Worm (Caenorhabditis elegans) whole organism, young adult: ENCODE data around the gene Y41C4A.22.

Source experiments
- B0261.1 ChIP-seq: sonication (generic microtip); optimal IDR thresholded peaks from 2 replicates; lab custom pipeline; 2016; ENCODE audit warnings: mild to moderate bottlenecking, missing genetic modification characterization, moderate library complexity, missing compliant biosample characterization
- B0336.3 ChIP-seq: fragments of 200-800 bp; sonication (Bioruptor generic); IDR thresholded peaks from 2 replicates; pipeline ENCODE4 v1.3.6; 2022; ENCODE audit warnings: missing genetic modification characterization, missing compliant biosample characterization
- F10E7.11 ChIP-seq: sonication (generic microtip); optimal IDR thresholded peaks from 2 replicates; lab custom pipeline; 2017; ENCODE audit warnings: mild to moderate bottlenecking, missing genetic modification characterization, moderate library complexity, missing compliant biosample characterization
- F39B2.1 ChIP-seq: fragments of 200-800 bp; sonication (Bioruptor generic); IDR thresholded peaks from 2 replicates; pipeline ENCODE4 v1.3.6; 2022; ENCODE audit warnings: missing genetic modification reagents, missing genetic modification characterization, missing compliant biosample characterization
- F55B11.4 ChIP-seq: sonication (generic microtip); optimal IDR thresholded peaks from 2 replicates; lab custom pipeline; 2016; ENCODE audit warnings: missing compliant biosample characterization, missing genetic modification characterization, borderline replicate concordance; ENCODE audit not compliant: insufficient read depth
- F57C9.4 ChIP-seq: sonication (generic microtip); optimal IDR thresholded peaks from 2 replicates; lab custom pipeline; 2017; ENCODE audit warnings: mild to moderate bottlenecking, missing genetic modification characterization, missing compliant biosample characterization
- K11D2.4 ChIP-seq: fragments of 200-800 bp; sonication (Bioruptor generic); IDR thresholded peaks from 2 replicates; pipeline ENCODE4 v1.3.6; 2022; ENCODE audit warnings: missing genetic modification reagents, missing genetic modification characterization, missing compliant biosample characterization
- T26A5.8 ChIP-seq: sonication (generic microtip); optimal IDR thresholded peaks from 2 replicates; lab custom pipeline; 2016; ENCODE audit warnings: missing genetic modification characterization, missing compliant biosample characterization
- Y53G8AR.9 ChIP-seq: fragments of 200-800 bp; sonication (Bioruptor generic); conservative IDR thresholded peaks from 2 replicates; pipeline ENCODE4 v1.3.6; 2022; ENCODE audit warnings: missing genetic modification reagents, missing genetic modification characterization, missing compliant biosample characterization
- Y56A3A.18 ChIP-seq: fragments of 200-800 bp; sonication (Bioruptor generic); IDR thresholded peaks from 2 replicates; pipeline ENCODE4 v1.3.6; 2022; ENCODE audit warnings: missing genetic modification reagents, missing genetic modification characterization, missing compliant biosample characterization
- Y79H2A.3 ChIP-seq: fragments of 200-800 bp; sonication (Bioruptor generic); conservative IDR thresholded peaks from 2 replicates; pipeline ENCODE4 v1.3.6; 2022; ENCODE audit warnings: missing genetic modification reagents, missing genetic modification characterization, missing compliant biosample characterization
- ama-1 ChIP-seq, 3 experiments: fragments of 150-350 bp in 1 of 3; sonication (generic microtip) in 2 of 3; optimal IDR thresholded peaks; 2 replicates each; lab custom pipeline; 2014 to 2018; ENCODE audit warnings: missing biosample characterization in 2 of 3, missing genetic modification characterization in 2 of 3, missing genetic modification reagents in 2 of 3
- aptf-3 ChIP-seq: fragments of 200-800 bp; sonication (Bioruptor generic); IDR thresholded peaks from 2 replicates; pipeline ENCODE4 v1.3.6; 2022; ENCODE audit warnings: missing genetic modification characterization, missing compliant biosample characterization
- atf-7 ChIP-seq: sonication (generic microtip); optimal IDR thresholded peaks from 2 replicates; lab custom pipeline; 2017; ENCODE audit warnings: mild to moderate bottlenecking, missing genetic modification characterization, missing compliant biosample characterization
- athp-1 ChIP-seq: sonication (generic microtip); optimal IDR thresholded peaks from 2 replicates; lab custom pipeline; 2017; ENCODE audit warnings: mild to moderate bottlenecking, missing genetic modification characterization, missing compliant biosample characterization
- attf-5 ChIP-seq: fragments of 200-800 bp; sonication (Bioruptor generic); optimal IDR thresholded peaks from 2 replicates; lab custom pipeline; 2018; ENCODE audit warnings: mild to moderate bottlenecking, missing genetic modification characterization, missing compliant biosample characterization
- attf-6 ChIP-seq: fragments of 200-800 bp; sonication (Bioruptor generic); IDR thresholded peaks from 2 replicates; pipeline ENCODE4 v1.3.6; 2022; ENCODE audit warnings: missing genetic modification reagents, missing genetic modification characterization, missing compliant biosample characterization
- cebp-1 ChIP-seq, 2 experiments: fragments of 200-800 bp in 1 of 2; sonication (Bioruptor generic) in 1 of 2; sonication (generic microtip) in 1 of 2; IDR thresholded peaks in 1 of 2; optimal IDR thresholded peaks in 1 of 2; 2 replicates each; pipeline versions ENCODE4 v1.3.6 to Lab custom; 2017 to 2022; ENCODE audit warnings: missing compliant biosample characterization in 2 of 2, missing genetic modification characterization in 2 of 2, mild to moderate bottlenecking in 1 of 2, missing genetic modification reagents in 1 of 2, moderate library complexity in 1 of 2
- chd-7 ChIP-seq: sonication (generic microtip); optimal IDR thresholded peaks from 2 replicates; lab custom pipeline; 2016; ENCODE audit warnings: mild to moderate bottlenecking, missing genetic modification characterization, moderate library complexity, missing compliant biosample characterization
- dox-1 ChIP-seq: fragments of 200-800 bp; sonication (Bioruptor generic); IDR thresholded peaks from 2 replicates; pipeline ENCODE4 v1.3.6; 2022; ENCODE audit warnings: missing genetic modification reagents, missing genetic modification characterization, missing compliant biosample characterization
- fkh-3 ChIP-seq: sonication (generic microtip); optimal IDR thresholded peaks from 2 replicates; lab custom pipeline; 2016; ENCODE audit warnings: mild to moderate bottlenecking, missing genetic modification characterization, missing compliant biosample characterization
- lin-26 ChIP-seq: fragments of 200-800 bp; sonication (Bioruptor generic); IDR thresholded peaks from 2 replicates; pipeline ENCODE4 v1.3.6; 2022; ENCODE audit warnings: missing genetic modification reagents, missing genetic modification characterization, missing compliant biosample characterization
- mcd-1 ChIP-seq: fragments of 200-800 bp; sonication (Bioruptor generic); IDR thresholded peaks from 2 replicates; pipeline ENCODE4 v1.3.6; 2022; ENCODE audit warnings: missing genetic modification reagents, missing genetic modification characterization, missing compliant biosample characterization
- mxl-1 ChIP-seq: sonication (generic microtip); optimal IDR thresholded peaks from 2 replicates; lab custom pipeline; 2016; ENCODE audit warnings: missing genetic modification characterization, missing compliant biosample characterization
- nfyb-1 ChIP-seq: fragments of 200-800 bp; sonication (Bioruptor generic); IDR thresholded peaks from 2 replicates; pipeline ENCODE4 v1.3.6; 2022; ENCODE audit warnings: missing genetic modification reagents, missing genetic modification characterization, missing compliant biosample characterization
- nhr-27 ChIP-seq: fragments of 200-800 bp; sonication (Bioruptor generic); optimal IDR thresholded peaks from 2 replicates; lab custom pipeline; 2018; ENCODE audit warnings: mild to moderate bottlenecking, missing genetic modification characterization, moderate library complexity, missing compliant biosample characterization
- nhr-80 ChIP-seq: sonication (generic microtip); optimal IDR thresholded peaks from 2 replicates; lab custom pipeline; 2016; ENCODE audit warnings: missing genetic modification characterization, missing compliant biosample characterization
- nhr-90 ChIP-seq: sonication (generic microtip); optimal IDR thresholded peaks from 2 replicates; lab custom pipeline; 2016; ENCODE audit warnings: missing genotype, mild to moderate bottlenecking, missing genetic modification characterization, missing compliant biosample characterization
- rec-8 ChIP-seq, 2 experiments: sonication (generic microtip); optimal IDR thresholded peaks; 2 replicates each; lab custom pipeline; 2016; ENCODE audit warnings: mild to moderate bottlenecking in 2 of 2, missing genetic modification characterization in 2 of 2, missing genetic modification reagents in 2 of 2, missing genotype in 2 of 2, missing biosample characterization in 1 of 2, missing compliant biosample characterization in 1 of 2, moderate library complexity in 1 of 2
- snpc-4 ChIP-seq, 5 experiments: fragments of 150-350 bp in 1 of 5; sonication (generic microtip) in 4 of 5; optimal IDR thresholded peaks; 2 replicates each; lab custom pipeline; 2014 to 2018; ENCODE audit warnings: missing genetic modification characterization in 5 of 5, missing biosample characterization in 3 of 5, antibody characterized with exemption in 2 of 5, mild to moderate bottlenecking in 2 of 5, missing compliant biosample characterization in 2 of 5, missing genotype in 2 of 5, moderate library complexity in 2 of 5, missing genetic modification reagents in 1 of 5
- tlf-1 ChIP-seq: fragments of 200-800 bp; sonication (Bioruptor generic); optimal IDR thresholded peaks from 2 replicates; lab custom pipeline; 2018; ENCODE audit warnings: mild to moderate bottlenecking, missing genetic modification characterization, missing compliant biosample characterization
- zfh-2 ChIP-seq: fragments of 200-800 bp; sonication (Bioruptor generic); conservative IDR thresholded peaks from 2 replicates; pipeline ENCODE4 v1.3.6; 2022; ENCODE audit warnings: missing genetic modification reagents, missing genetic modification characterization, missing compliant biosample characterization
- ztf-25 ChIP-seq: fragments of 200-800 bp; sonication (Bioruptor generic); IDR thresholded peaks from 2 replicates; pipeline ENCODE4 v1.3.6; 2022; ENCODE audit warnings: missing genetic modification reagents, missing genetic modification characterization, missing compliant biosample characterization
- ztf-26 ChIP-seq: sonication (generic microtip); optimal IDR thresholded peaks from 2 replicates; lab custom pipeline; 2017; ENCODE audit warnings: missing genetic modification characterization, missing compliant biosample characterization

The Y41C4A.22 gene

DNA sequence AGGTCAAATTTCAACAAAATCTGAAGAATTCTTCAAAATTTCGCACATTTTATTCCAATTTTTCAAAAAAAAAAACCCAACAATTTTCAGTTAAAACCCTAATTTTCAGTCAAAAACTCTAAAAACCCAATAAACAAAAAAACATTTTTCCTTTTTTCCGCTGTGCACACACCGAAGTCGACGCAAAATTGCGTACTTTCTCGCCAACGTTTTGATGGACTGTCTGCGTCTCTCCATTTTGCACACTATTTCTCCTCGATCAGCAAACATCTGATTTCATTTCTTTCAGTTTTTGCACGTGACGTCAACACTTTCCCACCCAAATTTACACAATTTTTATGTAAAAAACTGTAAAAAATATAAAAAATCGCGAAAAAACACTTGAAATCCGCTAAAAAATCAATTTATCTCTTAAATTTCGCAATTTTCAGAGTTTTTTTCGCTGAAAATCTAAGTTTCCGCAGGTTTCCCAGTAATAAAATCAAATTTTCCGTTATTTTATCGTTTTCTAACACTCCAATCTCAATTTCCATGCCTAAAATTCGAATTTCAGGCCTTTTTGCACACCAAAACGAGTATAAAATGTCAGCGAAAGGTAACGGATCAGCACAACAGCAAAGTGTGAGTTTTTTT, 37.8 kb upstream of the Y41C4A.22 start, which contains the start of gene crh-1 (continued):
- TF ChIP-seq ztf-25 (GFP tag; lab: Robert Waterston, UW) (no peak), nfyb-1 (GFP tag; lab: Robert Waterston, UW) (peak; percentile 78), rec-8 (tag; optimal IDR thresholded peaks at IDR 0.05; lab: Kevin White, UChicago) (no peak), nhr-90 (tag; lab: Kevin White, UChicago) (no peak), B0261.1 (tag; lab: Kevin White, UChicago) (no peak), ama-1 (optimal IDR thresholded peaks at IDR 0.05; lab: Kevin White, UChicago) (no peak), ama-1 (GFP tag; optimal IDR thresholded peaks at IDR 0.05; lab: Kevin White, UChicago) (no peak), nhr-27 (tag; lab: Kevin White, UChicago) (no peak), snpc-4 (GFP tag; optimal IDR thresholded peaks at IDR 0.05; lab: Kevin White, UChicago) (peak; percentile 14), snpc-4 (tag; optimal IDR thresholded peaks at IDR 0.05; lab: Kevin White, UChicago) (peak in 2 of 4 experiments; percentile 4 to 22), lin-26 (GFP tag; lab: Robert Waterston, UW) (no peak), F57C9.4 (no peak), B0336.3 (GFP tag; lab: Robert Waterston, UW) (peak; percentile 72)
- TF ChIP-seq, all 124 proteins: peak for 35

DNA sequence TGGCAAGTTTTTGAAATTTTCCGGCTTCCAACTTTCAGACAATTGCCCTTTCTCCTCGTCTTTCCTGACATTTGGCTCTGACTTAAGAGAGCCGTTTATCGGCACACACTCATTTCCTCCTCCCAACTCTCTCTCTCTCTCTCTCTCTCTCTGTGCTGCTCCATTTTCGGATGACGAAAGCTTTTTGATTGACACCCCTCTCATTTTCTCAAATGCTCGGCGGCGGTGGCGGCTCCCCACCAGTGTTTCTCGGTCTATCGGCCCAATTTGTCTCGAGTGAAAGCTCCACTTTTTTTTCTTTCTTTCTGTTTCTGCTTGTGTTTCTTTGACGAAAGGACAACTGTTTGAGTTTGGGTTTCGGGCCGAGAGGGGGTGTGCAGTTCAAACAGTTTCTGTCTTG, 35.3 kb upstream of the Y41C4A.22 start:
- TF ChIP-seq athp-1 (tag; lab: Kevin White, UChicago) (no peak), nhr-80 (tag; lab: Kevin White, UChicago) (peak; percentile 61), Y79H2A.3 (GFP tag; lab: Robert Waterston, UW) (no peak), attf-6 (GFP tag; lab: Robert Waterston, UW) (no peak), mcd-1 (GFP tag; lab: Robert Waterston, UW) (0 out of 2 replicates have a peak, but pooled peaks have one; percentile 26), F39B2.1 (no peak), zfh-2 (GFP tag; lab: Robert Waterston, UW) (peak; percentile 82), cebp-1 (GFP tag; IDR thresholded peaks at IDR 0.05; lab: Robert Waterston, UW) (no peak), cebp-1 (tag; optimal IDR thresholded peaks at IDR 0.05; lab: Kevin White, UChicago) (peak; percentile 42), aptf-3 (no peak), dox-1 (GFP tag; lab: Robert Waterston, UW) (peak; percentile 10; the same call in 1 of the 2 replicates), ztf-26 (tag; lab: Kevin White, UChicago) (no peak), attf-5 (GFP tag; lab: Kevin White, UChicago) (peak; percentile 22)

DNA sequence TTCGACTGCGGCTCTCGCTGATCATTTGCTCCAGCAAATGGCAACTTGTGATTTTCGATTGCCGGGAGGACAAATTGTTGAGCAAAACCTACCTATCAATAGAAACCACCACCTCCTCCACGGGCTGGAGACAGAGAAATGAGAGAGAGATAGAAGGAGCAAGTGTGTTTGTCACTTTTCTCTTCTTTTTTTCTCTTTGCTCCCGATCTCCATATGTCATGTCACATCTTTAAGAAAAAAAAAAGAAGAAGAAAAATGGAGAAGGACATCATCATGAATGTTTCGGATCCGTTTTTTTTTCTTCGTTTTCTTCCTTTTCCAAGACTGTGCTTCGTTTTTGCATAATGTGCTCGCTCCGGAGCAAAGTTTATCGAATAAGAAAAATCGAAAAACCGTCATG, 34.3 kb upstream of the Y41C4A.22 start:
- no peak for TF ChIP-seq F55B11.4 (tag; lab: Kevin White, UChicago)
- 0 out of 2 replicates have a peak, but pooled peaks have one; percentile 8 for TF ChIP-seq zfh-2 (GFP tag; lab: Robert Waterston, UW)
- peak; percentile 7 for TF ChIP-seq nhr-80 (tag; lab: Kevin White, UChicago)

DNA sequence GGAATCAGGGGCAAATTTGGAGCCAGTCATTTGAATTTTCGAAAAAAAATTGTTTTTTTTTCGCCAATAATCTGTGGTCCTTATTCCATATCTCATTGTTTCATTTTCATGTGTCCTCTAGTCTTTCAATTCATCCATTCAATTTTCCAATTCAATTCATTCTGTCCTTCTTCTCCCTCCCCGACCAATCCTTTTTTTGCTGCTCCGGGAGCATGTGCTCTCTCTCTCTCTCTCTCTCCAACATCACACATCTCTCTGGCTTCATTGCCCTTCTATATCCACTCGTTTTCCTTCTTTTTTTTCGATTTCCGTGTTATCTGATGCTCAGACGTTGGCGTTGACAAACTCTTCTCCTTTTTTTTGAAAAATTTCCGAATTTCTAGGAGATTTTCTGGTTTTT, 31.7 kb upstream of the Y41C4A.22 start:
- TF ChIP-seq mxl-1 (tag; lab: Kevin White, UChicago), result no peak
- TF ChIP-seq K11D2.4 (GFP tag; lab: Robert Waterston, UW), result no peak
- no peak for TF ChIP-seq fkh-3 (tag; lab: Kevin White, UChicago)
- TF ChIP-seq tlf-1, result no peak
- no peak for TF ChIP-seq chd-7 (tag; lab: Kevin White, UChicago)
- no peak for TF ChIP-seq F10E7.11 (tag; lab: Kevin White, UChicago)
- TF ChIP-seq T26A5.8 (tag; lab: Kevin White, UChicago), result no peak
- no peak for TF ChIP-seq Y56A3A.18 (GFP tag; lab: Robert Waterston, UW)
- no peak for TF ChIP-seq F55B11.4 (tag; lab: Kevin White, UChicago)
- TF ChIP-seq Y53G8AR.9 (GFP tag; lab: Robert Waterston, UW), result no peak
- TF ChIP-seq atf-7 (tag; lab: Kevin White, UChicago), result no peak
